Fruit fly (Drosophila melanogaster): ENCODE data around the gene Tk.

Gene Tk

DNA sequence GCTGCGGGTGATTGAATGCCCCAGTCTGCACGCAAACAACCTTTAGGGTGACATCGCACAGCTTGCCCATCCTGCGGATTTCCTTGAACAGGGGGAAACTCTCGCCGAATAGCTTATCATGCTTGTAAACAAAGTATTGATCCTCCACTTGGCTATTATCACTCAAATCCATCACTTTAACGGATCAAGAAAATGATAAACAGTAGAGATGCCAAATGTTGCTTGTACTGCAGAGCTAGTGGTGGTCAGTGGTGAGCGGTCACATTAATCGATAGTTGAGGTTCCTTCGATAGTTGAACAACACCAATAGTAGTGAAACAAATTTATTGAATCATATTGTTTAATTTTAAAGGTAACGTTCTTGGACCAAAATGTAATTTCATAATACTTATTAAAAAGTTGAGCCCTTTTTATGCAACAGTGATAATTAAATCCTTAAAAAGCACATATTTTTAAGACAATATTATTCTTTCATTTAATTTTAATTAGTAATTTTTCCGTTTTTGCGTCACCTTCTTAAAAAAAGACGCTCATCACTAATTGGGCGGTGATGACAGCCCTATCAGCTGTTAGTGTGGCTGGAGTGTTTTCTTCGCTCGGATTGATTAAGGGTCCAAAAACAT lies 5.0 kb upstream of the Tk start, which contains the start of the genes KLHL18 and GCC185 (continued):
- TF ChIP-seq CG11456 (GFP tag; IDR thresholded peaks at IDR 0.05) (0 out of 3 replicates have a peak, but pooled peaks have one; percentile 66), trh (GFP tag; optimal IDR thresholded peaks at IDR 0.05) (peak; percentile 50), Taf1 (GFP tag; IDR thresholded peaks at IDR 0.05) (peak; percentile 45; the same call in 1 of the 2 replicates), Xbp1 (GFP tag; optimal IDR thresholded peaks at IDR 0.05) (peak; percentile 85), CG9797 (GFP tag; optimal IDR thresholded peaks at IDR 0.05) (peak; percentile 40), CG18262 (tag; optimal IDR thresholded peaks at IDR 0.05) (peak; percentile 72), BtbVII (GFP tag; optimal IDR thresholded peaks at IDR 0.05) (peak; percentile 16), mam (GFP tag; optimal IDR thresholded peaks at IDR 0.05) (peak; percentile 85), CG7928 (GFP tag; optimal IDR thresholded peaks at IDR 0.05) (peak; percentile 22), h (optimal IDR thresholded peaks at IDR 0.05) (no peak), CG9215 (GFP tag; IDR thresholded peaks at IDR 0.05) (peak; percentile 86), scrt (GFP tag; optimal IDR thresholded peaks at IDR 0.05) (peak; percentile 52), CoRest (tag; optimal IDR thresholded peaks at IDR 0.05) (peak; percentile 90), dysf (GFP tag; IDR thresholded peaks at IDR 0.05) (peak; percentile 84), PHDP (tag; optimal IDR thresholded peaks at IDR 0.05) (no peak), caup (GFP tag; optimal IDR thresholded peaks at IDR 0.05; ENCODE audit: severe bottlenecking) (no peak), CG30020 (tag; optimal IDR thresholded peaks at IDR 0.05) (peak; percentile 68), YL-1 (GFP tag; optimal IDR thresholded peaks at IDR 0.05) (peak; percentile 62), ranshi (GFP tag; IDR thresholded peaks at IDR 0.05) (peak; percentile 76; the same call in 1 of the 2 replicates), CG1602 (GFP tag; optimal IDR thresholded peaks at IDR 0.05) (peak; percentile 80), CG1233 (GFP tag; optimal IDR thresholded peaks at IDR 0.05) (peak; percentile 54), Sry-δ (GFP tag; optimal IDR thresholded peaks at IDR 0.05) (peak; percentile 92), CG18599 (GFP tag; optimal IDR thresholded peaks at IDR 0.05) (no peak), CG17568 (GFP tag; optimal IDR thresholded peaks at IDR 0.05) (no peak), kah (GFP tag; optimal IDR thresholded peaks at IDR 0.05) (no peak), yki (optimal IDR thresholded peaks at IDR 0.05) (no peak), psq (GFP tag; optimal IDR thresholded peaks at IDR 0.05) (peak; percentile 49), CG6813 (GFP tag; optimal IDR thresholded peaks at IDR 0.05) (no peak), CG10654 (GFP tag; optimal IDR thresholded peaks at IDR 0.05) (peak; percentile 79), CG10267 (tag; optimal IDR thresholded peaks at IDR 0.05) (peak; percentile 80), CG1647 (GFP tag; optimal IDR thresholded peaks at IDR 0.05) (peak; percentile 66), Gug (GFP tag; IDR thresholded peaks at IDR 0.05) (peak; percentile 58; the same call in 3 of the 4 replicates), fd64A (GFP tag; optimal IDR thresholded peaks at IDR 0.05) (no peak), CG31224 (GFP tag; IDR thresholded peaks at IDR 0.05) (peak; percentile 58), CG17829 (tag; optimal IDR thresholded peaks at IDR 0.05) (peak; percentile 79), zen2 (GFP tag; IDR thresholded peaks at IDR 0.05; ENCODE audit: partially characterized antibody) (no peak), CG4282 (GFP tag; optimal IDR thresholded peaks at IDR 0.05) (peak; percentile 22), CG13123 (GFP tag; optimal IDR thresholded peaks at IDR 0.05) (peak; percentile 30), Nf-YA (GFP tag; IDR thresholded peaks at IDR 0.05) (no peak), insv (GFP tag; optimal IDR thresholded peaks at IDR 0.05) (peak in 1 of 2 experiments; percentile 85), unc-4 (GFP tag; IDR thresholded peaks at IDR 0.05; ENCODE audit: partially characterized antibody) (peak; percentile 72), Ssrp (tag; optimal IDR thresholded peaks at IDR 0.05) (peak; percentile 71), sr (GFP tag; IDR thresholded peaks at IDR 0.05) (no peak), CG14667 (GFP tag; IDR thresholded peaks at IDR 0.05) (peak; percentile 56; the same call in 1 of the 2 replicates), lov (optimal IDR thresholded peaks at IDR 0.05) (no peak), lov (GFP tag; IDR thresholded peaks at IDR 0.05) (no peak), HLH3B (GFP tag; IDR thresholded peaks at IDR 0.05) (peak; percentile 61; the same call in 1 of the 2 replicates), TFAM (GFP tag; optimal IDR thresholded peaks at IDR 0.05) (no peak), CG34224 (GFP tag; IDR thresholded peaks at IDR 0.05; ENCODE audit: partially characterized antibody) (peak; percentile 62; the same call in 1 of the 3 replicates), wek (GFP tag; optimal IDR thresholded peaks at IDR 0.05) (no peak)
